Worm (Caenorhabditis elegans) whole organism, L4/young adult: ENCODE measurements around the gene gly-4.

Source experiments
- W03F9.2 ChIP-seq: fragments of 150-350 bp; optimal IDR thresholded peaks from 2 replicates; lab custom pipeline; 2014; ENCODE audit warnings: missing biosample characterization, missing genetic modification characterization
- dao-5 ChIP-seq: sonication (generic microtip); optimal IDR thresholded peaks from 2 replicates; lab custom pipeline; 2016; ENCODE audit warnings: missing genotype, missing genetic modification characterization, moderate library complexity, missing compliant biosample characterization
- him-1 ChIP-seq: sonication (generic microtip); optimal IDR thresholded peaks from 2 replicates; lab custom pipeline; 2016; ENCODE audit warnings: missing genotype, missing genetic modification reagents, missing genetic modification characterization, missing compliant biosample characterization

ce11 chrV:19856335-19856734 lies 38.8 kb downstream of the gly-4 start:
- TF ChIP-seq him-1 (tag; lab: Kevin White, UChicago) = no peak
- TF ChIP-seq W03F9.2 (tag; lab: Kevin White, UChicago) = no peak
- TF ChIP-seq dao-5 (tag; lab: Kevin White, UChicago) = no peak
